Worm (Caenorhabditis elegans): ENCODE data around the gene H25K10.1.

H25K10.1 gene

DNA sequence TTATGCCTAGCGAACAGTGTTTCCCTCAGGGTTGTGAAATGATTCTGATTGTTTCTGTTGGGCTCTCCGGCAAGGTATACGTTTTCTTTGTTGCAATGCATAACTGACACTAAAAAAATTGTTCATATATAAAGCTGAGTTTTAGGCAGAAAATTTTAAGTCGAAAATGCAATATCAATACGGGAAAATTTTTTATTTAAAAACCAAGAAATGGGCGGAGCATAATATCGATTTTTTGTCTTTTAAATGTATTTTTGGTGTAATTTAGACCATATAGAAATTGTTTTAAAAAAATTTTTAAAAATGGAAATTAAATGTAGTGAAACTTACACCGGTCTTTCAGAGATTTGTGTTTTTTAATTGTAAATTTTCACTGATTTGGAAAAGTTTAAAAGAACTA lies 17.7 kb upstream of the H25K10.1 start, which contains the start of gene Y105C5B.1413:
Gene Y105C5B.1413, minus strand, starts transcription at position 101 of the 400 bp plus-strand sequence.
- TF ChIP-seq ztf-23 (GFP tag; IDR thresholded peaks at IDR 0.05) (no peak), ztf-29 (GFP tag; IDR thresholded peaks at IDR 0.05) (no peak), ref-1 (GFP tag; conservative IDR thresholded peaks at IDR 0.05) (no peak), cog-1 (tag; optimal IDR thresholded peaks at IDR 0.05) (no peak), klf-2 (GFP tag; conservative IDR thresholded peaks at IDR 0.05) (no peak), flt-1 (GFP tag; IDR thresholded peaks at IDR 0.05) (no peak)

ce11 chrIV:16186008-16186407 lies 16.2 kb upstream of the H25K10.1 start:
- no peak for TF ChIP-seq tab-1 (GFP tag; IDR thresholded peaks at IDR 0.05)
- no peak for TF ChIP-seq T22C8.4 (GFP tag; IDR thresholded peaks at IDR 0.05)
- TF ChIP-seq ztf-29 (GFP tag; IDR thresholded peaks at IDR 0.05), result no peak

DNA sequence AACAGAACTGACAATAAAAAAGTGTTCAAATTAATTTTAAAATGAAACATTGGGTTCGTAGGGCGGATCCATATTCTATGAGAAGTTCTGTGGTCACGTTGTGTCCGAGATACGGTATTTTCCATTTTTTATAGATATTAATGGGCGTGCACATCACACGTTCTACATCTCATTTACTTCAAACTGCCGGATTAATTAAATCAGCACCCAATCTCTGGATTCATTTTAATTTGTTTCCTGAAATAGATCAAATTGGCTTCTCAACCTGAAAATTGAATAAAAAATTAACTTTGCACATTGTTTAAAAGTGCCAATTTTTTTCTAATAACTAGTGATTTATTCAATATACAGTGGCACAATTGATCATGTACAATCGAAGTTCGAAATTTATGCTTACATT lies 10.6 kb upstream of the H25K10.1 start:
- TF ChIP-seq tab-1 (GFP tag; IDR thresholded peaks at IDR 0.05), result no peak
- TF ChIP-seq T22C8.4 (GFP tag; IDR thresholded peaks at IDR 0.05), result no peak
- TF ChIP-seq ztf-29 (GFP tag; IDR thresholded peaks at IDR 0.05), result no peak
- TF ChIP-seq cog-1 (tag; optimal IDR thresholded peaks at IDR 0.05), result no peak
- TF ChIP-seq med-1 (GFP tag; optimal IDR thresholded peaks at IDR 0.05; ENCODE audit: insufficient read depth), result no peak
- no peak for TF ChIP-seq klf-2 (GFP tag; conservative IDR thresholded peaks at IDR 0.05)
- no peak for TF ChIP-seq ref-1 (GFP tag; conservative IDR thresholded peaks at IDR 0.05)
- no peak for TF ChIP-seq ztf-23 (GFP tag; IDR thresholded peaks at IDR 0.05)
- TF ChIP-seq flt-1 (GFP tag; IDR thresholded peaks at IDR 0.05), result no peak

DNA sequence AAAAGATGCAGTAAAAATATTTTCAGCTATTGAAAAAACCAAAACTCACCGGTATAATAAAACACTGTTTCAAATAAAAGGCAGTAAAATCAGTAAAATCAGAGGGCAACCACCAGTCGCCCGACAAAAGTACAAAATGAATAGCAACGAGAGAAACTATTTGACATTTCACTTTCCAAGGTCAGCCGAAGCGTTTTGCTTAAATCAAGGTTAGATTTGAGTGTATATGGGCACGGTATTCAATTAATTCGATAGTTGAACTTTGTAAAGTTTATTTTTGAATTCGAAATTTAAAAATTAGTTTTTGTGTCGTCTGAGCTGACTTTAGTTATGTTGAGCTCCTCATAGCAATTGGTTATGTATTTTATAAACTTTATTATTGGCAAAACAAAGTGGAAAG lies 9.4 kb upstream of the H25K10.1 start:
- TF ChIP-seq med-1 (GFP tag; optimal IDR thresholded peaks at IDR 0.05; ENCODE audit: insufficient read depth) (no peak), ztf-23 (GFP tag; IDR thresholded peaks at IDR 0.05) (no peak), ztf-29 (GFP tag; IDR thresholded peaks at IDR 0.05) (no peak), tab-1 (GFP tag; IDR thresholded peaks at IDR 0.05) (no peak), cog-1 (tag; optimal IDR thresholded peaks at IDR 0.05) (no peak), T22C8.4 (GFP tag; IDR thresholded peaks at IDR 0.05) (no peak), ref-1 (GFP tag; conservative IDR thresholded peaks at IDR 0.05) (no peak), klf-2 (GFP tag; conservative IDR thresholded peaks at IDR 0.05) (no peak), flt-1 (GFP tag; IDR thresholded peaks at IDR 0.05) (no peak)

ce11 chrIV:16196717-16197116 lies 5.5 kb upstream of the H25K10.1 start, which contains the start of gene Y7A9A.1:
Y7A9A.1 (plus strand) TSS chrIV:16197017.
- TF ChIP-seq ztf-29 (GFP tag; IDR thresholded peaks at IDR 0.05) (no peak), T22C8.4 (GFP tag; IDR thresholded peaks at IDR 0.05) (no peak), flt-1 (GFP tag; IDR thresholded peaks at IDR 0.05) (no peak), ztf-23 (GFP tag; IDR thresholded peaks at IDR 0.05) (no peak), med-1 (GFP tag; optimal IDR thresholded peaks at IDR 0.05; ENCODE audit: insufficient read depth) (no peak)

- TF ChIP-seq ztf-29 (GFP tag; IDR thresholded peaks at IDR 0.05) (no peak), T22C8.4 (GFP tag; IDR thresholded peaks at IDR 0.05) (no peak), klf-2 (GFP tag; conservative IDR thresholded peaks at IDR 0.05) (no peak)
These were observed 2.3 kb upstream of the H25K10.1 start for ce11 chrIV:16199831-16200230.

DNA sequence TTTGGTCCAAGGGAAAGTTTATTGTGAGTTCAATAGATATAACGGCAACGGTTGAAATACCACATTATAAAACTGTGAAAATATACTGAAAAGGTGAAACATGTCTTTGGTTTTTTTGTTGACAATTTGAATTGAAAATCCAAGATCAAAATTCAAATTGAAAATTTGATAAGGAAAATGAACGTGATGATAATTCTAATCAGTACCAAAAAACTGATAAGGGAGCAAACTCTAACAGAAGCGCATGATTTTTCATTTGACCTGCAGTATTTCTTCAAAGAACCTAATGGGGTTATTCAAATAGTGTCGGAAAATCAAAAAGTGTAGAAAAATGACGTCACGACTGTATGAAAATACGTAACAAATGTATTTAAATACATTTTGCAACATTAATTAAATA lies 1.2 kb downstream of the H25K10.1 start:
- TF ChIP-seq T22C8.4 (GFP tag; IDR thresholded peaks at IDR 0.05) (no peak), med-1 (GFP tag; optimal IDR thresholded peaks at IDR 0.05; ENCODE audit: insufficient read depth) (no peak), klf-2 (GFP tag; conservative IDR thresholded peaks at IDR 0.05) (no peak), ztf-29 (GFP tag; IDR thresholded peaks at IDR 0.05) (no peak), ref-1 (GFP tag; conservative IDR thresholded peaks at IDR 0.05) (no peak), flt-1 (GFP tag; IDR thresholded peaks at IDR 0.05) (no peak), tab-1 (GFP tag; IDR thresholded peaks at IDR 0.05) (no peak), ztf-23 (GFP tag; IDR thresholded peaks at IDR 0.05) (no peak), cog-1 (tag; optimal IDR thresholded peaks at IDR 0.05) (no peak)

- TF ChIP-seq flt-1 (GFP tag; IDR thresholded peaks at IDR 0.05) (no peak), klf-2 (GFP tag; conservative IDR thresholded peaks at IDR 0.05) (no peak), ztf-29 (GFP tag; IDR thresholded peaks at IDR 0.05) (no peak), med-1 (GFP tag; optimal IDR thresholded peaks at IDR 0.05; ENCODE audit: insufficient read depth) (no peak), T22C8.4 (GFP tag; IDR thresholded peaks at IDR 0.05) (no peak), ztf-23 (GFP tag; IDR thresholded peaks at IDR 0.05) (no peak)
These were observed 8.7 kb downstream of the H25K10.1 start, which contains the start of gene H25K10.2 for ce11 chrIV:16210913-16211312. H25K10.2 (minus strand) TSS chrIV:16211013.

ce11 chrIV:16216165-16216564 lies 14.0 kb downstream of the H25K10.1 start:
- TF ChIP-seq cog-1 (tag; optimal IDR thresholded peaks at IDR 0.05), result no peak
- TF ChIP-seq T22C8.4 (GFP tag; IDR thresholded peaks at IDR 0.05), result no peak
- no peak for TF ChIP-seq ztf-23 (GFP tag; IDR thresholded peaks at IDR 0.05)
- no peak for TF ChIP-seq ztf-29 (GFP tag; IDR thresholded peaks at IDR 0.05)
- TF ChIP-seq ref-1 (GFP tag; conservative IDR thresholded peaks at IDR 0.05), result no peak
- TF ChIP-seq tab-1 (GFP tag; IDR thresholded peaks at IDR 0.05), result no peak
- TF ChIP-seq flt-1 (GFP tag; IDR thresholded peaks at IDR 0.05), result no peak
- no peak for TF ChIP-seq klf-2 (GFP tag; conservative IDR thresholded peaks at IDR 0.05)

ce11 chrIV:16220688-16221087 lies 18.5 kb downstream of the H25K10.1 start:
- TF ChIP-seq T22C8.4 (GFP tag; IDR thresholded peaks at IDR 0.05), result no peak
- no peak for TF ChIP-seq ref-1 (GFP tag; conservative IDR thresholded peaks at IDR 0.05)
- TF ChIP-seq klf-2 (GFP tag; conservative IDR thresholded peaks at IDR 0.05), result no peak
- TF ChIP-seq ztf-23 (GFP tag; IDR thresholded peaks at IDR 0.05), result no peak

- TF ChIP-seq T22C8.4 (GFP tag; IDR thresholded peaks at IDR 0.05) (no peak), tab-1 (GFP tag; IDR thresholded peaks at IDR 0.05) (no peak), flt-1 (GFP tag; IDR thresholded peaks at IDR 0.05) (no peak), ztf-23 (GFP tag; IDR thresholded peaks at IDR 0.05) (no peak), klf-2 (GFP tag; conservative IDR thresholded peaks at IDR 0.05) (no peak), med-1 (GFP tag; optimal IDR thresholded peaks at IDR 0.05; ENCODE audit: insufficient read depth) (no peak), cog-1 (tag; optimal IDR thresholded peaks at IDR 0.05) (no peak), ztf-29 (GFP tag; IDR thresholded peaks at IDR 0.05) (no peak), ref-1 (GFP tag; conservative IDR thresholded peaks at IDR 0.05) (no peak)
These were observed 19.4 kb downstream of the H25K10.1 start, which contains the start of gene srv-11 for ce11 chrIV:16221559-16221958. srv-11 (minus strand) TSS chrIV:16221659.
